Worm (Caenorhabditis elegans): ENCODE data around the gene Y22D7AL.1.

Gene Y22D7AL.1

DNA sequence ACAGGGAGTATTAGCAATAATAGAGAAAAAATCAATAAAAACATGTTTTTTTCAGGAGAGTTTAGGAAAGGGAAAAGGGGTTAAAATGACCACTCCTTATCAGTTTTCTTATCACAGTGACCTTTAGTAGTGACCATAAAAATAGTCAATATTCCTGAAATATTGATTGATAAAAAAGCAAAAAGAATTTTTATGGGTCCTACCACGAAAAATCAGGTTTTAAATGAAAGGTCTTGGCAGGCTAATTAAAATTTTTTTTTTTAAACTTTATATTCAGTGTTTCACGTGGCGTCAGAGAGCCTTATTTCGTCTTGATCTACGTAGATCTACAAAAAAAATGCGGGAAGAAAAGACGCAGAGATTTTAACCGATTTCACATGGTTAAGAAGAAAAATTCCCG lies 5.1 kb downstream of the Y22D7AL.1 start, which contains the start of gene cht-4:
Gene cht-4, minus strand, starts transcription at position 101 of the 400 bp plus-strand sequence.
- TF ChIP-seq hnd-1 (tag; optimal IDR thresholded peaks at IDR 0.05) (no peak), ama-1 (optimal IDR thresholded peaks at IDR 0.05) (no peak), aly-1 (tag; optimal IDR thresholded peaks at IDR 0.05) (no peak), ceh-13 (GFP tag; optimal IDR thresholded peaks at IDR 0.05) (no peak), flt-1 (GFP tag; IDR thresholded peaks at IDR 0.05) (no peak)

DNA sequence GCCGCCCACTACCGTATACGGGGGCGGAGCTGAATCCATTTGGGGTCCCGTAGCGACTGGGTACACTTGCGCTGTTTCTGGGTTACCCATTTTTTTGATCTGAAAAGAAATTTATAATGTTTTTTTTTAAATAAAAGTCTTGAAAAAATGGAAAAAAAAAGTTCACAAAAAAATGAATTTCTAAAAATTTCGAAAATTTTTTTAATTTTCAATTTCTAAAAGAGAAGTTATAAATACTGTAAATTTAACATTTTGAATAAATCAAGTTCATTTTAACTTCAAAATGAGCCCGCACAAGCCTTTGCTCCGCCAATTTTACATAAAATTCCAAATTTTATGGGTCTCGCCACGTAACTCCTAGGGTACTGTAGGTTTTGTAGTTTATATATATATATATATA lies 7.5 kb downstream of the Y22D7AL.1 start, which contains the start of gene Y22D7AL.15:
Gene Y22D7AL.15, minus strand, starts transcription at position 101 of the 400 bp plus-strand sequence.
- TF ChIP-seq tbx-11 (GFP tag; IDR thresholded peaks at IDR 0.05) (no peak), ama-1 (optimal IDR thresholded peaks at IDR 0.05) (no peak)

DNA sequence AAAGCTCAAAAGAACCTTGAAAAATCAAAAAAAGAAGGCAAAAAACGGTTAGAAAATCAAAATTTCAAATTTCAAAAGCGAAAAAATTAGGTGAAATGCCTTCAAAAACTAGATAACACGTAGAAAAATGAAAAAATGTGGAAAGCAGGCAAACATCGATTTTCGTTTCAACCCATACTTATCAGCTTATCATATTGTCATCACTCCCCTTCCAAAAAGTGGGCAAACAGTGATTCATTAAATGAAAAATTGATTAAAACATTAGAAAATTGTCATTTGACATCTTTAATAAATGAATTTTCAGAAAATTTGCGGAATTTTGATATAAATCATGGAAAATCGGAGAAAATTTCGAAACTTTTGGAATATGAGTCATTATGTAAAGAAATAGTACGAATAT lies 8.8 kb downstream of the Y22D7AL.1 start:
- no peak for TF ChIP-seq B0310.2 (tag; optimal IDR thresholded peaks at IDR 0.05)
- TF ChIP-seq hmbx-1 (tag; optimal IDR thresholded peaks at IDR 0.05) = no peak
- no peak for TF ChIP-seq ets-7 (tag; optimal IDR thresholded peaks at IDR 0.05)
- no peak for TF ChIP-seq hmg-4 (GFP tag; optimal IDR thresholded peaks at IDR 0.05)
- TF ChIP-seq ceh-13 (GFP tag; optimal IDR thresholded peaks at IDR 0.05) = no peak
- TF ChIP-seq tra-4 (tag; optimal IDR thresholded peaks at IDR 0.05) = no peak
- no peak for TF ChIP-seq ceh-36 (tag; optimal IDR thresholded peaks at IDR 0.05)
- no peak for TF ChIP-seq flt-1 (GFP tag; IDR thresholded peaks at IDR 0.05)
- no peak for TF ChIP-seq aly-1 (tag; optimal IDR thresholded peaks at IDR 0.05)
- TF ChIP-seq tbx-37 (GFP tag; conservative IDR thresholded peaks at IDR 0.05) = no peak
- no peak for TF ChIP-seq F13C5.2 (tag; optimal IDR thresholded peaks at IDR 0.05)
- no peak for TF ChIP-seq sea-1 (GFP tag; conservative IDR thresholded peaks at IDR 0.05)
- no peak for TF ChIP-seq ama-1 (optimal IDR thresholded peaks at IDR 0.05)
- TF ChIP-seq tbx-11 (GFP tag; IDR thresholded peaks at IDR 0.05) = no peak
- TF ChIP-seq scrt-1 (GFP tag; IDR thresholded peaks at IDR 0.05) = no peak
- TF ChIP-seq hnd-1 (tag; optimal IDR thresholded peaks at IDR 0.05) = no peak

DNA sequence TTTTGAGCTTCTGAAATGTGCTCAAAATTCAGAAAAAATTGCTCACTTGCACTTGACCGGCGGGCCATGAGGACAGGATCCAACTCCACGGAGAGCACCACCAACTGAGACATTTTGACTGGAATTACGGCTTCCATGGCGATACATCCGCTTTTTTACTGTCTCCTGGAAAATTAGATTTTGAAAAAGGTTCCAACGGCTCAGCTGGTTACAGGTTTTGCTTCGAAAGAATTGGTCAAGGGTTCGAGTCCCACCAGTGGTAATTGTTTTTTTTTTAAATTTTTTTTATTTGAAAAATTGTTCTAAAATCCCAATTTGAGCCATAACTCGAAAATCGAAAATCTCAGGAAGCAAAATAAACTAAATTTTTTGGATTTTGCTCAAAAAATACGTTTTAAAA lies 10.1 kb downstream of the Y22D7AL.1 start:
- TF ChIP-seq aly-1 (tag; optimal IDR thresholded peaks at IDR 0.05) (no peak), pes-1 (GFP tag; IDR thresholded peaks at IDR 0.05) (no peak), tbx-37 (GFP tag; conservative IDR thresholded peaks at IDR 0.05) (no peak), ama-1 (optimal IDR thresholded peaks at IDR 0.05) (no peak), ets-7 (tag; optimal IDR thresholded peaks at IDR 0.05) (no peak), F13C5.2 (tag; optimal IDR thresholded peaks at IDR 0.05) (no peak), B0310.2 (tag; optimal IDR thresholded peaks at IDR 0.05) (no peak), tra-4 (tag; optimal IDR thresholded peaks at IDR 0.05) (no peak), scrt-1 (GFP tag; IDR thresholded peaks at IDR 0.05) (no peak), hmbx-1 (tag; optimal IDR thresholded peaks at IDR 0.05) (no peak), ceh-13 (GFP tag; optimal IDR thresholded peaks at IDR 0.05) (no peak), hmg-4 (GFP tag; optimal IDR thresholded peaks at IDR 0.05) (no peak), flt-1 (GFP tag; IDR thresholded peaks at IDR 0.05) (no peak)

DNA sequence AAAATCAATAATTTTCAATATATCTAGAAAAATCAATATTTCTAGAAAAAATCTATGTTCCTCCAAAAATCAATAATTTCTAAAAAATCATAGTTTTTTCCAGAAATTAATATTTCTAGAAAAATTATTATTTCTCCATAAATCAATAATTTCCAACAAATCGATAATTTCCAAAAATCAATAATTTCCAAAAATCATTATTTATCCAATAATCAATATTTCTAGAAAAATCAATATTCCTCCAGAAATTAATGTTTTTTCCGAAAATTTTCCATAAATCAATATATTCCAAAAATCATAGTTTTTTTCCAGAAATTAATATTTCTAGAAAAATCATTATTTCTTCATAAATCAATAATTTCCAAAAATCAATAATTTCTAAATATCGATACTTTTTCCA lies 10.8 kb downstream of the Y22D7AL.1 start:
- TF ChIP-seq tra-4 (tag; optimal IDR thresholded peaks at IDR 0.05) = no peak

DNA sequence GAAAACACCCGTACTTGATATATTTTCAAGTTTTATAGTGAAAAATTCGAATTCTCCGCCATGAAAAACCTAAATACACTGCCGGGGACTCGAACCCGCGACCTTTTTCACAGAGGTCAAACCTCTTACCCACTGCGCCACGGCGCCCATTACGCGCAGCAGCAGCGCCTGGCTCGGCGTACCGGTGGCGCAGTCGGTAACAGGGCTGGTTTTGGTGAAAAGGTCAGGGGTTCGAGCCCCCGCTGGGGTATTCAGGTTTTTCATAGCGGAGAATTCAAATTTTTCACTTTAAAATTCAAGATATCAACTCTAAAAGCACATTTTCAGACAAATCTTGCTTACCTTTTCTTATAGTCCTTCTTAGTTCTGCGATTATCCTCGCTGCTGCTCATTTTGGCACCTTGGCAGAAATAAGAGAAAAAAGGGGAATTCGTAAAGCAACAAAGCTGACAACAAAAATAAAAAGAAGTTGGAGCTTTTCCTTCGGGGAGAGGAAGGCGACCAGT lies 12.5 kb downstream of the Y22D7AL.1 start, which contains the start of gene Y22D7AL.16:
Gene Y22D7AL.16, minus strand, starts transcription at position 456 of the 506 bp plus-strand sequence.
- TF ChIP-seq F13C5.2 (tag; optimal IDR thresholded peaks at IDR 0.05) (no peak), hmg-4 (GFP tag; optimal IDR thresholded peaks at IDR 0.05) (no peak)

DNA sequence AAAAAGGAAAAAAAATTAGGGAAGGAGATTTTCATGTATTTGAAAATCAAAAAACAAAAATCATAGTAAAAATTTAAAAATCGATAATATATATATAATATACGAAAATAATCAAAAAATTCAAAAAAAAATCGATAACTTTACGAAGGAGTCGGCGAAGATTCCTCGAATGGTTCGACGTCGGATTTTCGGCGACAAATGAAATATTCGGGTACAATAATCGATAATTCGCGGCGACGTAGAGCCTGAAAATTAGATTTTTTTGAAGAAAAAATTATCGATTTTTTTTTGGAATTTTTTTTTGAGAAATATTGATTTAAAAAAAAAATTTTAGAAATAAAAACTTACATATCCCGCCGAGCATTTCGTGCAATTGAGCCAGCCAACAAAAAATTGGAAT lies 13.1 kb downstream of the Y22D7AL.1 start:
- no peak for TF ChIP-seq scrt-1 (GFP tag; IDR thresholded peaks at IDR 0.05)
- TF ChIP-seq ets-7 (tag; optimal IDR thresholded peaks at IDR 0.05) = no peak
- no peak for TF ChIP-seq flt-1 (GFP tag; IDR thresholded peaks at IDR 0.05)
- no peak for TF ChIP-seq tbx-37 (GFP tag; conservative IDR thresholded peaks at IDR 0.05)
- no peak for TF ChIP-seq hmg-4 (GFP tag; optimal IDR thresholded peaks at IDR 0.05)
- TF ChIP-seq sea-1 (GFP tag; conservative IDR thresholded peaks at IDR 0.05) = no peak

DNA sequence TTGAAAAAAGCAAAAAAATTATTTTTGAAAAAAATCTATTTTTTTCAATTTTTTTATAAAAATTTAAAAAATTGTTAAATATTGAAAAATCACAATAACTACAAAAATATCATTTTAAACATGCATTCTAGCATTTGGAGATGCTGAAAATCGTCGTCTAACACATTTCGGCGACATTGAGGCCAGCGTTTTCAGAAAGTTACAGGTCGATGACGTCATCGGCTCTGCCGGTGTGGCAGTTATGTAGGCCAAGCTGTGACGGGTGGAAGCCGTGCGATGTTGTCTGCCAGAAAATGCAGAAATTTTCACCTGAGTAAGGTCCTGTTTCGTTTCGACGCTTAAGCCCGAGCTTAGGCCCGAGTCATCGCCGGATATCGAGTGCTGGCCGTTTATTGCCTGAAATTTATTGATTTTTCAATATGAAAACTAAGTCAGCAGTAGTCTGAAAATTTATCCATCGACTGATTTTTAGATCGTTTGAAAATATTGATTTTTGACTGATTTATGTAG lies 13.6 kb downstream of the Y22D7AL.1 start, which contains the start of gene Y22D7AR.3:
Gene Y22D7AR.3, minus strand, starts transcription at position 51 of the 510 bp plus-strand sequence.
- no peak for TF ChIP-seq tbx-11 (GFP tag; IDR thresholded peaks at IDR 0.05)
- TF ChIP-seq hmg-4 (GFP tag; optimal IDR thresholded peaks at IDR 0.05) = no peak
- no peak for TF ChIP-seq ama-1 (optimal IDR thresholded peaks at IDR 0.05)
- no peak for TF ChIP-seq hnd-1 (tag; optimal IDR thresholded peaks at IDR 0.05)
- no peak for TF ChIP-seq tbx-37 (GFP tag; conservative IDR thresholded peaks at IDR 0.05)
- TF ChIP-seq ceh-36 (tag; optimal IDR thresholded peaks at IDR 0.05) = no peak
- no peak for TF ChIP-seq ets-7 (tag; optimal IDR thresholded peaks at IDR 0.05)
- no peak for TF ChIP-seq sea-1 (GFP tag; conservative IDR thresholded peaks at IDR 0.05)
- no peak for TF ChIP-seq ceh-13 (GFP tag; optimal IDR thresholded peaks at IDR 0.05)
- no peak for TF ChIP-seq scrt-1 (GFP tag; IDR thresholded peaks at IDR 0.05)
- TF ChIP-seq pes-1 (GFP tag; IDR thresholded peaks at IDR 0.05) = no peak
- TF ChIP-seq aly-1 (tag; optimal IDR thresholded peaks at IDR 0.05) = no peak
- TF ChIP-seq B0310.2 (tag; optimal IDR thresholded peaks at IDR 0.05) = no peak
- TF ChIP-seq flt-1 (GFP tag; IDR thresholded peaks at IDR 0.05) = no peak
- no peak for TF ChIP-seq hmbx-1 (tag; optimal IDR thresholded peaks at IDR 0.05)
- TF ChIP-seq F13C5.2 (tag; optimal IDR thresholded peaks at IDR 0.05) = no peak
- TF ChIP-seq tra-4 (tag; optimal IDR thresholded peaks at IDR 0.05) = no peak

DNA sequence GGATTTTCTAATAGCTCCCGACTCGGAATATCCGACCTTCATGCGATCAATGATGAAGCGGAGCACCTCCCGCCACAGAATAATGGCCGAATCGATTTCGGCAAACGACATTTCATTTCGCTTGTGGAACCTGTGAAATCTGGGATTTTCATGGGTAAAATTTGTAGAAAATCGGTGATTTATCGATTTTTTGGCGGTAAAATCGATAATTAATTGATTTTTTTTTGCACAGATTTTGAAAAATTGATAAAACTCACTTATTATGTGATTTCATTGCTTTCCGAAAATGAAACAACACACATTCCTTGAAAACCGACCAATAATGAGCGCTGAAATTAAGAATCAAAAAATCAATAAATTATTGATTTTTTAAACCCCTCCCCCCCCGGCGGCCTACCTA lies 14.6 kb downstream of the Y22D7AL.1 start:
- no peak for TF ChIP-seq scrt-1 (GFP tag; IDR thresholded peaks at IDR 0.05)
- no peak for TF ChIP-seq tra-4 (tag; optimal IDR thresholded peaks at IDR 0.05)
- TF ChIP-seq hnd-1 (tag; optimal IDR thresholded peaks at IDR 0.05) = no peak
- TF ChIP-seq B0310.2 (tag; optimal IDR thresholded peaks at IDR 0.05) = no peak
- TF ChIP-seq hmg-4 (GFP tag; optimal IDR thresholded peaks at IDR 0.05) = no peak
- TF ChIP-seq flt-1 (GFP tag; IDR thresholded peaks at IDR 0.05) = no peak
- TF ChIP-seq ets-7 (tag; optimal IDR thresholded peaks at IDR 0.05) = no peak
- TF ChIP-seq tbx-11 (GFP tag; IDR thresholded peaks at IDR 0.05) = no peak
- no peak for TF ChIP-seq ama-1 (optimal IDR thresholded peaks at IDR 0.05)
- TF ChIP-seq sea-1 (GFP tag; conservative IDR thresholded peaks at IDR 0.05) = no peak
- TF ChIP-seq tbx-37 (GFP tag; conservative IDR thresholded peaks at IDR 0.05) = no peak
- TF ChIP-seq ceh-36 (tag; optimal IDR thresholded peaks at IDR 0.05) = no peak

Data from whole organism, early embryonic.